Worm (Caenorhabditis elegans) whole organism, late embryonic: ENCODE results near the gene saps-1.

ENCODE experiments used
- C08G9.2 ChIP-seq: sonication (generic microtip); optimal IDR thresholded peaks from 2 replicates; lab custom pipeline; 2016; ENCODE audit warnings: mild to moderate bottlenecking, missing genetic modification characterization, moderate library complexity, missing compliant biosample characterization
- C38D4.7 ChIP-seq: fragments of 200-800 bp; sonication (Bioruptor generic); optimal IDR thresholded peaks from 2 replicates; lab custom pipeline; 2018; ENCODE audit warnings: mild to moderate bottlenecking, missing genetic modification characterization, moderate library complexity, missing compliant biosample characterization
- F13H6.1 ChIP-seq: sonication (generic microtip); optimal IDR thresholded peaks from 2 replicates; lab custom pipeline; 2016; ENCODE audit warnings: missing genetic modification characterization, missing compliant biosample characterization
- ahr-1 ChIP-seq: sonication (generic microtip); optimal IDR thresholded peaks from 2 replicates; lab custom pipeline; 2016; ENCODE audit warnings: missing genetic modification characterization, missing compliant biosample characterization
- ceh-14 ChIP-seq: sonication (generic microtip); optimal IDR thresholded peaks from 2 replicates; lab custom pipeline; 2016; ENCODE audit warnings: missing genotype, missing genetic modification characterization, missing compliant biosample characterization
- ceh-18 ChIP-seq: sonication (generic microtip); optimal IDR thresholded peaks from 2 replicates; lab custom pipeline; 2016; ENCODE audit warnings: missing genetic modification characterization, missing compliant biosample characterization
- ceh-19 ChIP-seq: fragments of 200-800 bp; sonication (Bioruptor generic); optimal IDR thresholded peaks from 2 replicates; lab custom pipeline; 2018; ENCODE audit warnings: mild to moderate bottlenecking, missing genetic modification characterization, missing compliant biosample characterization
- ceh-2 ChIP-seq: sonication (generic microtip); optimal IDR thresholded peaks from 2 replicates; lab custom pipeline; 2016; ENCODE audit warnings: missing genotype, missing genetic modification characterization, missing compliant biosample characterization
- ceh-22 ChIP-seq: sonication (generic microtip); optimal IDR thresholded peaks from 2 replicates; lab custom pipeline; 2017; ENCODE audit warnings: missing biosample characterization, missing genetic modification characterization
- ceh-24 ChIP-seq: sonication (generic microtip); optimal IDR thresholded peaks from 2 replicates; lab custom pipeline; 2016; ENCODE audit warnings: mild to moderate bottlenecking, missing genetic modification characterization, missing compliant biosample characterization
- ceh-30 ChIP-seq: fragments of 150-350 bp; optimal IDR thresholded peaks from 2 replicates; lab custom pipeline; 2014; ENCODE audit warnings: missing biosample characterization, missing genetic modification characterization
- ceh-31 ChIP-seq: sonication (generic microtip); optimal IDR thresholded peaks from 2 replicates; lab custom pipeline; 2016; ENCODE audit warnings: missing genetic modification characterization, missing compliant biosample characterization
- ceh-34 ChIP-seq: sonication (generic microtip); optimal IDR thresholded peaks from 2 replicates; lab custom pipeline; 2016; ENCODE audit warnings: mild to moderate bottlenecking, missing genetic modification characterization, missing compliant biosample characterization
- ceh-45 ChIP-seq: fragments of 200-800 bp; sonication (Bioruptor generic); IDR thresholded peaks from 2 replicates; pipeline ENCODE4 v1.3.6; 2022; ENCODE audit warnings: missing genetic modification reagents, missing genetic modification characterization, missing compliant biosample characterization
- ceh-48 ChIP-seq: sonication (generic microtip); optimal IDR thresholded peaks from 2 replicates; lab custom pipeline; 2016; ENCODE audit warnings: missing genetic modification characterization, inconsistent platforms, missing compliant biosample characterization
- ceh-6 ChIP-seq: fragments of 200-800 bp; sonication (Bioruptor generic); optimal IDR thresholded peaks from 2 replicates; lab custom pipeline; 2018; ENCODE audit warnings: mild to moderate bottlenecking, missing genetic modification characterization, missing compliant biosample characterization
- che-1 ChIP-seq: sonication (generic microtip); optimal IDR thresholded peaks from 2 replicates; lab custom pipeline; 2016; ENCODE audit warnings: mild to moderate bottlenecking, missing genetic modification characterization, missing compliant biosample characterization
- dmd-4 ChIP-seq: sonication (generic microtip); optimal IDR thresholded peaks from 2 replicates; lab custom pipeline; 2016; ENCODE audit warnings: borderline replicate concordance, missing genetic modification characterization, missing compliant biosample characterization
- elt-2 ChIP-seq: sonication (generic microtip); optimal IDR thresholded peaks from 2 replicates; lab custom pipeline; 2016; ENCODE audit warnings: missing genetic modification reagents, missing genetic modification characterization, missing compliant biosample characterization
- elt-4 ChIP-seq: sonication (generic microtip); optimal IDR thresholded peaks from 2 replicates; lab custom pipeline; 2016; ENCODE audit warnings: missing genetic modification characterization, missing compliant biosample characterization
- ets-4 ChIP-seq: sonication (generic microtip); optimal IDR thresholded peaks from 2 replicates; lab custom pipeline; 2016; ENCODE audit warnings: missing genetic modification characterization, missing compliant biosample characterization
- fax-1 ChIP-seq: sonication (generic microtip); optimal IDR thresholded peaks from 2 replicates; lab custom pipeline; 2016; ENCODE audit warnings: missing genotype, missing genetic modification characterization, missing compliant biosample characterization
- fkh-6 ChIP-seq: sonication (generic microtip); optimal IDR thresholded peaks from 2 replicates; lab custom pipeline; 2016; ENCODE audit warnings: missing genetic modification characterization, missing compliant biosample characterization
- gmeb-2 ChIP-seq: sonication (generic microtip); optimal IDR thresholded peaks from 2 replicates; lab custom pipeline; 2016; ENCODE audit warnings: missing genetic modification characterization, inconsistent platforms, missing compliant biosample characterization
- hlh-15 ChIP-seq: sonication (generic microtip); optimal IDR thresholded peaks from 2 replicates; lab custom pipeline; 2016; ENCODE audit warnings: missing genetic modification characterization, missing compliant biosample characterization
- hlh-30 ChIP-seq: sonication (generic microtip); optimal IDR thresholded peaks from 2 replicates; lab custom pipeline; 2017; ENCODE audit warnings: antibody characterized with exemption, missing genetic modification characterization, missing compliant biosample characterization; ENCODE audit not compliant: insufficient read depth
- hlh-8 ChIP-seq: sonication (generic microtip); optimal IDR thresholded peaks from 2 replicates; lab custom pipeline; 2016; ENCODE audit warnings: missing genotype, missing genetic modification characterization, missing compliant biosample characterization
- lin-11 ChIP-seq: fragments of 200-800 bp; sonication (Bioruptor generic); optimal IDR thresholded peaks from 2 replicates; lab custom pipeline; 2018; ENCODE audit warnings: mild to moderate bottlenecking, missing genetic modification characterization, missing compliant biosample characterization
- mec-3 ChIP-seq: sonication (generic microtip); optimal IDR thresholded peaks from 2 replicates; lab custom pipeline; 2016; ENCODE audit warnings: borderline replicate concordance, missing genetic modification characterization, missing compliant biosample characterization
- nfya-1 ChIP-seq: sonication (generic microtip); optimal IDR thresholded peaks from 2 replicates; lab custom pipeline; 2017; ENCODE audit warnings: missing genetic modification characterization, mild to moderate bottlenecking, missing compliant biosample characterization, antibody characterized with exemption, moderate library complexity
- nhr-11 ChIP-seq: fragments of 150-350 bp; optimal IDR thresholded peaks from 2 replicates; lab custom pipeline; 2014; ENCODE audit warnings: missing biosample characterization, missing genetic modification characterization
- npax-4 ChIP-seq: sonication (generic microtip); optimal IDR thresholded peaks from 2 replicates; lab custom pipeline; 2016; ENCODE audit warnings: missing genetic modification characterization, missing compliant biosample characterization
- odd-2 ChIP-seq: sonication (generic microtip); optimal IDR thresholded peaks from 2 replicates; lab custom pipeline; 2017; ENCODE audit warnings: antibody characterized with exemption, mild to moderate bottlenecking, missing genetic modification characterization, missing compliant biosample characterization
- pat-9 ChIP-seq: fragments of 200-800 bp; sonication (Bioruptor generic); optimal IDR thresholded peaks from 2 replicates; lab custom pipeline; 2018; ENCODE audit warnings: mild to moderate bottlenecking, missing genetic modification characterization, moderate library complexity, missing compliant biosample characterization
- pha-2 ChIP-seq: sonication (generic microtip); optimal IDR thresholded peaks from 2 replicates; lab custom pipeline; 2017; ENCODE audit warnings: mild to moderate bottlenecking, missing genetic modification characterization, missing compliant biosample characterization
- pros-1 ChIP-seq: fragments of 150-350 bp; optimal IDR thresholded peaks from 2 replicates; lab custom pipeline; 2014; ENCODE audit warnings: missing biosample characterization, missing genetic modification reagents, missing genetic modification characterization
- ref-2 ChIP-seq: sonication (generic microtip); optimal IDR thresholded peaks from 2 replicates; lab custom pipeline; 2016; ENCODE audit warnings: missing genetic modification characterization, missing compliant biosample characterization
- rnt-1 ChIP-seq: sonication (generic microtip); optimal IDR thresholded peaks from 2 replicates; lab custom pipeline; 2016; ENCODE audit warnings: missing genetic modification characterization, missing compliant biosample characterization
- sdc-2 ChIP-seq: sonication (generic microtip); optimal IDR thresholded peaks from 2 replicates; lab custom pipeline; 2016; ENCODE audit warnings: missing genotype, missing genetic modification characterization, missing compliant biosample characterization
- tbx-2 ChIP-seq: sonication (generic microtip); optimal IDR thresholded peaks from 2 replicates; lab custom pipeline; 2016; ENCODE audit warnings: missing genetic modification characterization, missing compliant biosample characterization
- tbx-7 ChIP-seq: sonication (generic microtip); optimal IDR thresholded peaks from 2 replicates; lab custom pipeline; 2016; ENCODE audit warnings: missing genotype, missing genetic modification characterization, missing compliant biosample characterization
- unc-42 ChIP-seq: sonication (generic microtip); optimal IDR thresholded peaks from 2 replicates; lab custom pipeline; 2016; ENCODE audit warnings: missing genotype, missing genetic modification characterization, missing compliant biosample characterization
- unc-55 ChIP-seq: sonication (generic microtip); optimal IDR thresholded peaks from 2 replicates; lab custom pipeline; 2017; ENCODE audit warnings: missing biosample characterization, missing genetic modification reagents, missing genetic modification characterization
- zip-5 ChIP-seq: sonication (generic microtip); optimal IDR thresholded peaks from 2 replicates; lab custom pipeline; 2016; ENCODE audit warnings: missing genetic modification characterization, missing compliant biosample characterization

saps-1 gene

DNA sequence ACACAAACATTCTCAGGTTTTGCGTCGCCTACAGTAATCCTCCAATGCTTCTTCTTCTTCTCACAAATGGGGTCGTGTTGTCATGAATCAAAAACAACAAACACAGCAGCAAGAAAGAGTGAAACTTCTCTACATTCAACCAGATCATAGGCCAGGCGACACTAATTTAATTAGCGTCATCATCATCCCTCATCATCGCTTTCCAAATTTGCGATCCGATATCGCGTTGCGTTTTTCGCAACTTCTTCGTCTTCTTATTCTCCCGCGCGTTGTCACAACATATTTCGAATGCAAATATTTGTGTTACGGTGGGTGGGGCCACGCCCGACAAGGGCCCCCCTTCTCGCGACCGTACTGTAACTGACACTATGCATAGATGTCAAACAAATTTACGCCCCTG lies 11.0 kb upstream of the saps-1 start:
- TF ChIP-seq odd-2 (no peak), ceh-31 (tag; lab: Kevin White, UChicago) (no peak), C08G9.2 (tag; lab: Kevin White, UChicago) (no peak), C38D4.7 (GFP tag; lab: Kevin White, UChicago) (no peak), ref-2 (tag; lab: Kevin White, UChicago) (no peak), hlh-30 (no peak), pat-9 (no peak), ahr-1 (no peak), ceh-18 (tag; lab: Kevin White, UChicago) (no peak), pha-2 (tag; lab: Kevin White, UChicago) (no peak), rnt-1 (tag; lab: Kevin White, UChicago) (no peak), ceh-19 (GFP tag; lab: Kevin White, UChicago) (no peak), che-1 (tag; lab: Kevin White, UChicago) (no peak), tbx-7 (tag; lab: Kevin White, UChicago) (no peak), lin-11 (tag; lab: Kevin White, UChicago) (no peak), elt-4 (tag; lab: Kevin White, UChicago) (no peak), ceh-48 (tag; lab: Kevin White, UChicago) (no peak), ceh-2 (tag; lab: Kevin White, UChicago) (no peak), ets-4 (tag; lab: Kevin White, UChicago) (no peak)

- TF ChIP-seq npax-4 (tag; lab: Kevin White, UChicago) (no peak), mec-3 (tag; lab: Kevin White, UChicago) (no peak), ceh-24 (no peak), fax-1 (tag; lab: Kevin White, UChicago) (no peak), tbx-2 (tag; lab: Kevin White, UChicago) (peak; percentile 59), ref-2 (tag; lab: Kevin White, UChicago) (no peak), ceh-48 (tag; lab: Kevin White, UChicago) (no peak), hlh-8 (tag; lab: Kevin White, UChicago) (no peak), elt-2 (peak; percentile 20), elt-4 (tag; lab: Kevin White, UChicago) (no peak), ceh-34 (no peak), nfya-1 (no peak), hlh-30 (no peak), che-1 (tag; lab: Kevin White, UChicago) (no peak), ceh-14 (no peak), ahr-1 (no peak), ceh-22 (tag; lab: Kevin White, UChicago) (no peak), zip-5 (tag; lab: Kevin White, UChicago) (no peak), ceh-30 (tag; lab: Kevin White, UChicago) (no peak), tbx-7 (tag; lab: Kevin White, UChicago) (no peak), unc-55 (peak; percentile 75)
- TF ChIP-seq, all 69 proteins: peak for 3
These were observed 9.3 kb upstream of the saps-1 start for ce11 chrII:11288148-11288547.

DNA sequence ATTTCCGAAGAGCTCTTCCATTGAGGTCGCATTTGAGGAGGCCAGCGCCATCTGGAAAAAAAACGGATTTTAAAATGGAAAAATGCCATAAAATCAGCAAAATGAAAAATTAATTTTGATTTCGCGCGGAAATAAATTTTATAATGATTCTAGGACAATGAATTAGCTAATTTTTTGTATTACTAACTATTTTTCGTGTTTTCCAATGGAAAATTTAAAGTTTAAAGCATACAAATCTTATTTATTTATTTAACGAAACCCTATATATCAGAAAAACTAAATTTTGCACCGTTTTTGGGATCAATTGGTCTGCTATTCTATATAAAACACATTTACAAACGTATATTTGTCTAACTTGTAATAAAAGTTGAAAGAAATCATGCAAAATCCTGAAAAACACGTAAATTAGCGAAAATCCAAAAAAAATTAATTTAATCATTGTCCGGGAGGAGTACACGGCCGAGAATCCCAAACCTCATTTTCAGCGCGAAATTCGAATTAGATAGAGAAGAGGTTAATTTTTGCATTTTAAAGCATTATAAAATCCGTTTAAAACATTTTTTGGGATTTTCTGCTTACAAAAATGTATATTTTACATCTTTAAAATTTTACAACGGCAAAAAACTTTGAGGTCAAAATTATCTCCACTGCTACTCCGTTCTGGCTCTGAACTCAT lies 7.2 kb upstream of the saps-1 start, which contains the start of gene C47G2.3:
C47G2.3 (minus strand) TSS at position 51 of the 676 bp plus-strand sequence.
- peak; percentile 26 for TF ChIP-seq C08G9.2 (tag; lab: Kevin White, UChicago)
- TF ChIP-seq elt-2: peak; percentile 9
- TF ChIP-seq odd-2: no peak
- peak; percentile 7 for TF ChIP-seq ceh-31 (tag; lab: Kevin White, UChicago)
- no peak for TF ChIP-seq rnt-1 (tag; lab: Kevin White, UChicago)
- no peak for TF ChIP-seq dmd-4 (tag; lab: Kevin White, UChicago)
- TF ChIP-seq che-1 (tag; lab: Kevin White, UChicago): no peak

DNA sequence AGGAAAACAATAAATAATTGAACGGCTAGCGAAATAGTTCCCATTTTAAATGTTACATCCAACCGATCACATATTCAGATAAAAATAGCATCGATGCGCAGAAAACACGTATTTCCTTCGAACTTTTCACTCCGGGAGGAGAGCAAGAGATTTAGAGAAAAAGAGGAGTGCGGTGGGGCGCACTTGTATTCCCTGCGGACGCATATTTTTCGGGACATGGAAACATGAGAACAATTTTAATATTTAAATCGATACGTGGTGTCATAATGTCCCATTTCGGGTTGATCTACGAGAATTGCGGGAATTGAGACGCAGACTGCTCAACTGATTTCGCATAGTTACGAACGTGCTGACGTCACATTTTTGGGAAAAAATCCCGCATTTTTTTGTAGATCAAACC lies 4.1 kb upstream of the saps-1 start, which contains the start of gene C47G2.4:
C47G2.4 (minus strand) TSS at position 174 of the 400 bp plus-strand sequence.
- peak; percentile 22 for TF ChIP-seq ref-2 (tag; lab: Kevin White, UChicago)
- TF ChIP-seq hlh-15 (tag; lab: Kevin White, UChicago): no peak
- TF ChIP-seq dmd-4 (tag; lab: Kevin White, UChicago): no peak
- TF ChIP-seq pat-9: no peak
- TF ChIP-seq ceh-45 (GFP tag; lab: Robert Waterston, UW): no peak
- peak; percentile 27 for TF ChIP-seq elt-2
- peak; percentile 27 for TF ChIP-seq C08G9.2 (tag; lab: Kevin White, UChicago)
- peak; percentile 70 for TF ChIP-seq ceh-34
- no peak for TF ChIP-seq ceh-6 (GFP tag; lab: Kevin White, UChicago)
- no peak for TF ChIP-seq F13H6.1
- TF ChIP-seq fax-1 (tag; lab: Kevin White, UChicago): no peak
- no peak for TF ChIP-seq gmeb-2 (tag; lab: Kevin White, UChicago)
- no peak for TF ChIP-seq sdc-2
- no peak for TF ChIP-seq nhr-11 (tag; lab: Kevin White, UChicago)
- no peak for TF ChIP-seq fkh-6 (tag; lab: Kevin White, UChicago)
- TF ChIP-seq ceh-14: no peak
- TF ChIP-seq tbx-7 (tag; lab: Kevin White, UChicago): no peak
- peak; percentile 35 for TF ChIP-seq pros-1
- peak; percentile 36 for TF ChIP-seq nfya-1
- no peak for TF ChIP-seq unc-42 (tag; lab: Kevin White, UChicago)
- TF ChIP-seq ets-4 (tag; lab: Kevin White, UChicago): peak; percentile 40
- TF ChIP-seq unc-55: no peak
